In genomic region chrV:7465509-7465908, ce11 we compare ENCODE assay signal across 4 worm cellular contexts.
A peak's percentile ranks its signal among the peaks of the same experiment; 100 is the strongest.
TF ChIP-seq lines count a peak whose summit lies in the region.

Gene F25E5.1 (plus strand): TSS chrV:7465884.

TF ChIP-seq in whole organism, L2 larva, 48 proteins besides CTCF, POLR2A, EP300 and RAD21 (continues in another document):
- TF ChIP-seq lin-11 (tag; optimal IDR thresholded peaks at IDR 0.05; lab: Kevin White, UChicago) (peak; percentile 36), nhr-12 (tag; optimal IDR thresholded peaks at IDR 0.05; lab: Kevin White, UChicago) (no peak), nhr-25 (tag; optimal IDR thresholded peaks at IDR 0.05; lab: Kevin White, UChicago) (no peak), ztf-1 (GFP tag; conservative IDR thresholded peaks at IDR 0.05; lab: Robert Waterston, UW) (no peak), egl-27 (tag; optimal IDR thresholded peaks at IDR 0.05; lab: Kevin White, UChicago) (no peak), fos-1 (tag; optimal IDR thresholded peaks at IDR 0.05; lab: Kevin White, UChicago) (peak; percentile 55), alr-1 (tag; optimal IDR thresholded peaks at IDR 0.05; lab: Kevin White, UChicago) (no peak), F13H6.1 (tag; optimal IDR thresholded peaks at IDR 0.05; lab: Kevin White, UChicago) (peak; percentile 78), nhr-10 (tag; optimal IDR thresholded peaks at IDR 0.05; lab: Kevin White, UChicago) (no peak), zag-1 (tag; optimal IDR thresholded peaks at IDR 0.05; lab: Kevin White, UChicago) (peak; percentile 13), snpc-4 (tag; optimal IDR thresholded peaks at IDR 0.05; lab: Kevin White, UChicago) (no peak), aly-2 (tag; optimal IDR thresholded peaks at IDR 0.05; lab: Kevin White, UChicago) (no peak), gmeb-1 (tag; optimal IDR thresholded peaks at IDR 0.05; lab: Kevin White, UChicago) (peak; percentile 56), unc-39 (tag; optimal IDR thresholded peaks at IDR 0.05; lab: Kevin White, UChicago) (no peak), mbf-1 (tag; optimal IDR thresholded peaks at IDR 0.05; lab: Kevin White, UChicago) (no peak), ZK546.5 (tag; optimal IDR thresholded peaks at IDR 0.05; lab: Kevin White, UChicago) (no peak), ceh-16 (tag; optimal IDR thresholded peaks at IDR 0.05; lab: Kevin White, UChicago) (no peak), elt-1 (tag; optimal IDR thresholded peaks at IDR 0.05; lab: Kevin White, UChicago) (no peak), nhr-23 (tag; optimal IDR thresholded peaks at IDR 0.05; lab: Kevin White, UChicago) (no peak), ztf-11 (tag; optimal IDR thresholded peaks at IDR 0.05; lab: Kevin White, UChicago) (no peak), lin-13 (GFP tag; optimal IDR thresholded peaks at IDR 0.05; lab: Kevin White, UChicago) (peak; percentile 53), Y55F3AM.14 (GFP tag; optimal IDR thresholded peaks at IDR 0.05; lab: Kevin White, UChicago) (no peak), sem-4 (tag; optimal IDR thresholded peaks at IDR 0.05; lab: Kevin White, UChicago) (no peak), nhr-11 (tag; optimal IDR thresholded peaks at IDR 0.05; lab: Kevin White, UChicago) (no peak), lin-39 (tag; optimal IDR thresholded peaks at IDR 0.05; lab: Kevin White, UChicago) (no peak)

TF ChIP-seq in whole organism, L4 larva, 104 proteins besides CTCF, POLR2A, EP300 and RAD21 (continues in another document):
- TF ChIP-seq dmd-9 (GFP tag; IDR thresholded peaks at IDR 0.05; lab: Robert Waterston, UW): peak; percentile 75; the same call in 1 of the 2 replicates
- peak; percentile 53 for TF ChIP-seq rbr-2 (tag; optimal IDR thresholded peaks at IDR 0.05; lab: Kevin White, UChicago)
- no peak for TF ChIP-seq cey-2 (tag; optimal IDR thresholded peaks at IDR 0.05; lab: Kevin White, UChicago; ENCODE audit: borderline replicate concordance, insufficient read depth)
- TF ChIP-seq madf-9 (GFP tag; conservative IDR thresholded peaks at IDR 0.05; lab: Robert Waterston, UW): no peak
- no peak for TF ChIP-seq snpc-4 (tag; optimal IDR thresholded peaks at IDR 0.05; lab: Kevin White, UChicago)
- no peak for TF ChIP-seq F44E2.7 (GFP tag; IDR thresholded peaks at IDR 0.05; lab: Robert Waterston, UW)
- no peak for TF ChIP-seq daf-12 (tag; optimal IDR thresholded peaks at IDR 0.05; lab: Kevin White, UChicago)
- TF ChIP-seq skn-1 (tag; optimal IDR thresholded peaks at IDR 0.05; lab: Kevin White, UChicago): no peak
- TF ChIP-seq unc-130 (GFP tag; optimal IDR thresholded peaks at IDR 0.05; lab: Kevin White, UChicago): peak; percentile 52
- TF ChIP-seq D1046.2 (GFP tag; IDR thresholded peaks at IDR 0.05; lab: Robert Waterston, UW): no peak
- TF ChIP-seq aly-2 (tag; optimal IDR thresholded peaks at IDR 0.05; lab: Kevin White, UChicago): no peak
- peak; percentile 62 for TF ChIP-seq dpl-1 (GFP tag; optimal IDR thresholded peaks at IDR 0.05; lab: Kevin White, UChicago)
- TF ChIP-seq ceh-32 (tag; optimal IDR thresholded peaks at IDR 0.05; lab: Kevin White, UChicago; ENCODE audit: poor library complexity): no peak
- TF ChIP-seq ceh-20 (GFP tag; IDR thresholded peaks at IDR 0.05; lab: Robert Waterston, UW): no peak
- TF ChIP-seq F10B5.3 (tag; optimal IDR thresholded peaks at IDR 0.05; lab: Kevin White, UChicago): no peak
- TF ChIP-seq fkh-10 (GFP tag; optimal IDR thresholded peaks at IDR 0.05; lab: Kevin White, UChicago): no peak
- TF ChIP-seq egl-27 (tag; optimal IDR thresholded peaks at IDR 0.05; lab: Kevin White, UChicago): no peak
- no peak for TF ChIP-seq aha-1 (tag; lab: Kevin White, UChicago)
- no peak for TF ChIP-seq arid-1 (GFP tag; conservative IDR thresholded peaks at IDR 0.05; lab: Robert Waterston, UW)
- TF ChIP-seq lin-29 (GFP tag; IDR thresholded peaks at IDR 0.05; lab: Robert Waterston, UW): no peak
- TF ChIP-seq hif-1 (tag; optimal IDR thresholded peaks at IDR 0.05; lab: Kevin White, UChicago): no peak
- peak; percentile 95 for TF ChIP-seq mes-2 (tag; optimal IDR thresholded peaks at IDR 0.05; lab: Kevin White, UChicago; ENCODE audit: poor library complexity, severe bottlenecking)
- TF ChIP-seq mdl-1 (tag; optimal IDR thresholded peaks at IDR 0.05; lab: Kevin White, UChicago): peak in 1 of 2 experiments; percentile 81
- no peak for TF ChIP-seq lin-15B (tag; optimal IDR thresholded peaks at IDR 0.05; lab: Kevin White, UChicago)

TF ChIP-seq in whole organism, late embryonic, 69 proteins besides CTCF, POLR2A, EP300 and RAD21 (continues in another document):
- TF ChIP-seq ceh-2 (tag; optimal IDR thresholded peaks at IDR 0.05; lab: Kevin White, UChicago): peak; percentile 69
- no peak for TF ChIP-seq pqm-1 (tag; optimal IDR thresholded peaks at IDR 0.05; lab: Kevin White, UChicago)
- peak; percentile 11 for TF ChIP-seq pros-1 (tag; optimal IDR thresholded peaks at IDR 0.05; lab: Kevin White, UChicago)
- TF ChIP-seq che-1 (tag; optimal IDR thresholded peaks at IDR 0.05; lab: Kevin White, UChicago): no peak
- TF ChIP-seq ceh-48 (tag; optimal IDR thresholded peaks at IDR 0.05; lab: Kevin White, UChicago): no peak
- no peak for TF ChIP-seq pha-4 (tag; optimal IDR thresholded peaks at IDR 0.05; lab: Kevin White, UChicago)
- TF ChIP-seq ceh-19 (GFP tag; optimal IDR thresholded peaks at IDR 0.05; lab: Kevin White, UChicago): no peak
- TF ChIP-seq unc-55 (GFP tag; optimal IDR thresholded peaks at IDR 0.05; lab: Kevin White, UChicago): peak; percentile 2
- TF ChIP-seq elt-2 (tag; optimal IDR thresholded peaks at IDR 0.05; lab: Kevin White, UChicago): peak; percentile 30
- no peak for TF ChIP-seq pat-9 (tag; optimal IDR thresholded peaks at IDR 0.05; lab: Kevin White, UChicago)
- TF ChIP-seq ceh-14 (tag; optimal IDR thresholded peaks at IDR 0.05; lab: Kevin White, UChicago): peak; percentile 70
- peak; percentile 50 for TF ChIP-seq hlh-30 (tag; optimal IDR thresholded peaks at IDR 0.05; lab: Kevin White, UChicago; ENCODE audit: insufficient read depth)
- peak; percentile 42 for TF ChIP-seq zip-5 (tag; optimal IDR thresholded peaks at IDR 0.05; lab: Kevin White, UChicago)
- TF ChIP-seq madf-2 (tag; optimal IDR thresholded peaks at IDR 0.05; lab: Kevin White, UChicago): no peak
- TF ChIP-seq ztf-16 (tag; optimal IDR thresholded peaks at IDR 0.05; lab: Kevin White, UChicago): no peak
- peak; percentile 25 for TF ChIP-seq F13H6.1 (tag; optimal IDR thresholded peaks at IDR 0.05; lab: Kevin White, UChicago)
- TF ChIP-seq nfya-1 (tag; optimal IDR thresholded peaks at IDR 0.05; lab: Kevin White, UChicago): peak; percentile 70
- TF ChIP-seq ceh-24 (tag; optimal IDR thresholded peaks at IDR 0.05; lab: Kevin White, UChicago): no peak
- no peak for TF ChIP-seq lin-11 (tag; optimal IDR thresholded peaks at IDR 0.05; lab: Kevin White, UChicago)
- peak; percentile 47 for TF ChIP-seq sdc-2 (tag; optimal IDR thresholded peaks at IDR 0.05; lab: Kevin White, UChicago)
- TF ChIP-seq eyg-1 (tag; optimal IDR thresholded peaks at IDR 0.05; lab: Kevin White, UChicago): peak; percentile 53
- TF ChIP-seq ref-2 (tag; optimal IDR thresholded peaks at IDR 0.05; lab: Kevin White, UChicago): peak; percentile 36
- no peak for TF ChIP-seq nhr-232 (tag; optimal IDR thresholded peaks at IDR 0.05; lab: Kevin White, UChicago)
- peak; percentile 18 for TF ChIP-seq pag-3 (tag; optimal IDR thresholded peaks at IDR 0.05; lab: Kevin White, UChicago; ENCODE audit: borderline replicate concordance)
- no peak for TF ChIP-seq dve-1 (tag; optimal IDR thresholded peaks at IDR 0.05; lab: Kevin White, UChicago)
- peak; percentile 78 for TF ChIP-seq ets-4 (tag; optimal IDR thresholded peaks at IDR 0.05; lab: Kevin White, UChicago)

TF ChIP-seq in whole organism, mixed stage, embryonic, 35 proteins besides CTCF, POLR2A, EP300 and RAD21:
- TF ChIP-seq sptf-1 (tag; optimal IDR thresholded peaks at IDR 0.05; lab: Kevin White, UChicago) (peak; percentile 45), mep-1 (tag; optimal IDR thresholded peaks at IDR 0.05; lab: Kevin White, UChicago) (peak; percentile 59), pha-4 (tag; optimal IDR thresholded peaks at IDR 0.05; lab: Kevin White, UChicago) (peak; percentile 44), nhr-237 (tag; optimal IDR thresholded peaks at IDR 0.05; lab: Kevin White, UChicago) (peak; percentile 31), M03D4.4 (tag; optimal IDR thresholded peaks at IDR 0.05; lab: Kevin White, UChicago) (peak; percentile 37), unc-120 (tag; optimal IDR thresholded peaks at IDR 0.05; lab: Kevin White, UChicago; ENCODE audit: poor library complexity, severe bottlenecking) (peak; percentile 98), ztf-11 (tag; optimal IDR thresholded peaks at IDR 0.05; lab: Kevin White, UChicago) (no peak), lsy-2 (tag; optimal IDR thresholded peaks at IDR 0.05; lab: Kevin White, UChicago) (peak; percentile 58), unc-39 (tag; optimal IDR thresholded peaks at IDR 0.05; lab: Kevin White, UChicago) (no peak), lin-13 (tag; optimal IDR thresholded peaks at IDR 0.05; lab: Kevin White, UChicago) (peak; percentile 54), flh-1 (GFP tag; optimal IDR thresholded peaks at IDR 0.05; lab: Kevin White, UChicago) (no peak)
